Worm (Caenorhabditis elegans): ENCODE data around the gene Y49G5B.1.

The Y49G5B.1 gene

DNA sequence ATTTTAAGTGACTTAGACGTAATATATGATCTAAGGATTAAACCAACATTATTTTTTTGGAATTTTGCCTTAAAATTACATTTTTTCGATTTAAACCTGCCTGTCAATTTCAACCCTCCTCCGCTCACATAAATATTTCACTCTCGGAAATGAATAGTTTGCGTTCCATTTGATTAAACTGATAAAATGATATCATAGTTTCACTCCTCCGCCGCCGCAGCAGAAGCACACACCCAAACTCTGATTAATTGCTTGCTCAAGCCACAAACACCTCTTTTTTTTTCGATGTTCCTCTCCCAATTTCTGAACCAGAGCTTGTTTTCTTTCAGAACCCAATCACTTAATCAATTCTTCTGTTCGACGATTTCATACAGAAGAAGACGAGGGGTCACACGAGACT is at the start of gene Y49G5B.1:
Gene Y49G5B.1 (plus strand): TSS at position 324 of the 400 bp plus-strand sequence.
- TF ChIP-seq nhr-28 (tag; optimal IDR thresholded peaks at IDR 0.05) (peak; percentile 6), dmd-6 (GFP tag; IDR thresholded peaks at IDR 0.05) (peak; percentile 49), pqm-1 (tag; optimal IDR thresholded peaks at IDR 0.05) (peak; percentile 6), nhr-42 (GFP tag; IDR thresholded peaks at IDR 0.05) (no peak), aha-1 (tag) (peak; percentile 87)

DNA sequence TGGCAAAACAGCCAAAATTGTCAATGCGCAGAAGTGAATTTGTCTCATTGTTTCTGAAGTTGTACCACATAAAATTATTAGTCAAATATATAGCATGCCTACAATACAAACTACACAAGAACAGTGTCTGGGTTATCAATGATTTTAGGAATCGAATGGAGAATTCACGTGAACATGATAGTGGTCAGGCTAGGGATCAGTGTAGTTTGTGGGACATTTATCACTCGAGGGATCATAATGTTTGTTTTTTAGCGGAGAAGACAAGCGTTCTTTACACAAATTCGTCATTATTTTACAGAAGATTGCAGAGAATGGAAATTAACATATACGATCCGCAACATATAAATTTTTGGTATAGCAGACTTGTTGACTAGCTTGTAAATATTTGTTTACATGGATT is 46.0 kb upstream of the Y49G5B.1 start, which contains the start of gene ugt-51:
Gene ugt-51 (minus strand): TSS at position 101 of the 400 bp plus-strand sequence.
- peak; percentile 77 for TF ChIP-seq aha-1 (tag)
- TF ChIP-seq daf-8 (GFP tag; IDR thresholded peaks at IDR 0.05) = no peak
- TF ChIP-seq nhr-77 (tag; optimal IDR thresholded peaks at IDR 0.05) = no peak
- TF ChIP-seq lim-7 (GFP tag; IDR thresholded peaks at IDR 0.05) = no peak
- no peak for TF ChIP-seq nhr-48 (tag; optimal IDR thresholded peaks at IDR 0.05)
- no peak for TF ChIP-seq fkh-10 (GFP tag; optimal IDR thresholded peaks at IDR 0.05)
- no peak for TF ChIP-seq zip-11 (GFP tag; IDR thresholded peaks at IDR 0.05)
- no peak for TF ChIP-seq unc-130 (GFP tag; optimal IDR thresholded peaks at IDR 0.05)
- TF ChIP-seq ceh-28 (tag; optimal IDR thresholded peaks at IDR 0.05) = no peak
- no peak for TF ChIP-seq lir-3 (tag; optimal IDR thresholded peaks at IDR 0.05)
- TF ChIP-seq madf-9 (GFP tag; conservative IDR thresholded peaks at IDR 0.05) = no peak
- no peak for TF ChIP-seq sdz-12 (GFP tag; optimal IDR thresholded peaks at IDR 0.05)
- TF ChIP-seq madf-5 (GFP tag; IDR thresholded peaks at IDR 0.05) = no peak
- TF ChIP-seq T26A8.4 (GFP tag; IDR thresholded peaks at IDR 0.05) = no peak
- no peak for TF ChIP-seq mxl-3 (GFP tag; optimal IDR thresholded peaks at IDR 0.05)
- no peak for TF ChIP-seq ces-1 (GFP tag; optimal IDR thresholded peaks at IDR 0.05)
- TF ChIP-seq aly-2 (tag; optimal IDR thresholded peaks at IDR 0.05) = no peak
- TF ChIP-seq hmg-1.1 (GFP tag; IDR thresholded peaks at IDR 0.05) = no peak
- TF ChIP-seq nhr-28 (tag; optimal IDR thresholded peaks at IDR 0.05) = peak; percentile 85
- TF ChIP-seq nhr-76 (tag; optimal IDR thresholded peaks at IDR 0.05) = no peak
- TF ChIP-seq daf-16 (GFP tag; optimal IDR thresholded peaks at IDR 0.05) = no peak
- TF ChIP-seq daf-16 (tag; optimal IDR thresholded peaks at IDR 0.05) = no peak
- TF ChIP-seq Y5F2A.4 (GFP tag; optimal IDR thresholded peaks at IDR 0.05) = no peak
- peak; percentile 40 for TF ChIP-seq dve-1 (tag; optimal IDR thresholded peaks at IDR 0.05; ENCODE audit: insufficient read depth)
- no peak for TF ChIP-seq egl-27 (tag; optimal IDR thresholded peaks at IDR 0.05)
- TF ChIP-seq tag-97 (GFP tag; IDR thresholded peaks at IDR 0.05) = no peak
- TF ChIP-seq Y75B8A.6 (GFP tag; IDR thresholded peaks at IDR 0.05) = no peak

DNA sequence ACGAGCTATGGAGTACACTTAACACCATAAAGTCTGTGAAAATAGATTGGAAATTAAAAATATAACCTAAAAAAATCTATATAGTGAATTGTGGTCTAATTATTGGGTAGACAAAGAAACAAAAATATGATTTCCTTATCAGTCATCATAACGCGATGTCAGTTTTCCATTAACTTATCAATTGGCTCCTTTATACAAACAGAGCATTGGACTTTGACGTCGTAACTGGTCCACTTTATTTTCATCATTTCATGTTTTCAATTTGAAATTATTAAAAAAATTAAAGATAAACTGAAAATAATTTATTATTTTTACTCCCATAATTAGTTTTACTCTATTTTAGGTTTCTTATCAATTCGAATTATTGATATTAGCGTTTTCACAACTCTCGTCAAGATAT is 45.1 kb upstream of the Y49G5B.1 start:
- TF ChIP-seq mdl-1 (tag; optimal IDR thresholded peaks at IDR 0.05) (no peak), hlh-11 (tag; optimal IDR thresholded peaks at IDR 0.05) (no peak), cey-2 (tag; optimal IDR thresholded peaks at IDR 0.05; ENCODE audit: borderline replicate concordance, insufficient read depth) (no peak), daf-16 (GFP tag; optimal IDR thresholded peaks at IDR 0.05) (no peak), daf-16 (tag; optimal IDR thresholded peaks at IDR 0.05) (peak; percentile 78), ceh-28 (tag; optimal IDR thresholded peaks at IDR 0.05) (no peak), nhr-48 (tag; optimal IDR thresholded peaks at IDR 0.05) (no peak), dve-1 (tag; optimal IDR thresholded peaks at IDR 0.05; ENCODE audit: insufficient read depth) (peak; percentile 46), zfp-2 (tag; optimal IDR thresholded peaks at IDR 0.05) (no peak), nhr-102 (tag; optimal IDR thresholded peaks at IDR 0.05) (no peak), F37D6.2 (tag; optimal IDR thresholded peaks at IDR 0.05) (no peak), dpl-1 (GFP tag; optimal IDR thresholded peaks at IDR 0.05) (no peak), lin-39 (tag; optimal IDR thresholded peaks at IDR 0.05) (no peak), egl-27 (tag; optimal IDR thresholded peaks at IDR 0.05) (no peak), dmd-8 (GFP tag; IDR thresholded peaks at IDR 0.05) (no peak), nhr-28 (tag; optimal IDR thresholded peaks at IDR 0.05) (peak; percentile 38), ZK337.2 (GFP tag; IDR thresholded peaks at IDR 0.05) (no peak), F26F4.8 (GFP tag; conservative IDR thresholded peaks at IDR 0.05) (no peak), spr-1 (tag; optimal IDR thresholded peaks at IDR 0.05) (no peak), nhr-237 (tag; optimal IDR thresholded peaks at IDR 0.05) (no peak), nhr-25 (tag; optimal IDR thresholded peaks at IDR 0.05; ENCODE audit: borderline replicate concordance, insufficient read depth) (no peak), gei-8 (GFP tag; optimal IDR thresholded peaks at IDR 0.05) (no peak), lir-3 (tag; optimal IDR thresholded peaks at IDR 0.05) (no peak)
